Worm (Caenorhabditis elegans) whole organism, early embryonic: ENCODE data around the gene tbp-1.

Experiments
- F13C5.2 ChIP-seq: sonication (generic microtip); optimal IDR thresholded peaks from 2 replicates; lab custom pipeline; 2017; ENCODE audit warnings: mild to moderate bottlenecking, missing genetic modification characterization, inconsistent platforms, missing compliant biosample characterization
- ama-1 ChIP-seq: fragments of 150-350 bp; optimal IDR thresholded peaks from 2 replicates; lab custom pipeline; 2014
- ets-7 ChIP-seq: sonication (generic microtip); optimal IDR thresholded peaks from 2 replicates; lab custom pipeline; 2016; ENCODE audit warnings: missing genotype, missing genetic modification characterization, missing compliant biosample characterization
- flt-1 ChIP-seq: fragments of 200-800 bp; sonication (Bioruptor generic); IDR thresholded peaks from 2 replicates; pipeline ENCODE4 v1.3.6; 2022; ENCODE audit warnings: missing genetic modification characterization, missing compliant biosample characterization
- tbx-37 ChIP-seq: fragments of 200-800 bp; sonication (Bioruptor generic); conservative IDR thresholded peaks from 2 replicates; pipeline ENCODE4 v1.3.6; 2022; ENCODE audit warnings: missing genetic modification reagents, missing genetic modification characterization, missing compliant biosample characterization

ce11 chrIII:7399004-7399403, 15.2 kb downstream of the tbp-1 start:
- TF ChIP-seq F13C5.2 (tag; lab: Kevin White, UChicago) (no peak), ama-1 (lab: Kevin White, UChicago) (no peak), flt-1 (GFP tag; lab: Robert Waterston, UW) (no peak), tbx-37 (GFP tag; lab: Robert Waterston, UW) (no peak), ets-7 (tag; lab: Kevin White, UChicago) (no peak)
